Fruit fly (Drosophila melanogaster) whole organism, larva: Measurements from ENCODE around the gene CG7878.

Experiments used
- noc ChIP-seq: fragments of 200-800 bp; sonication (Bioruptor generic); optimal IDR thresholded peaks from 3 replicates; lab custom pipeline; 2019; ENCODE audit warnings: missing biosample characterization, mild to moderate bottlenecking, missing genetic modification characterization, moderate library complexity

CG7878 gene

dm6 chr3R:8171489-8172161 lies 49.1 kb downstream of the CG7878 start:
- TF ChIP-seq noc (tag; lab: Kevin White, UChicago) = no peak
